Worm (Caenorhabditis elegans) whole organism, L3 larva: ENCODE measurements around the gene T23B5.6.

Experiments used
- R02D3.7 ChIP-seq: fragments of 150-350 bp; optimal IDR thresholded peaks from 2 replicates; lab custom pipeline; 2014; ENCODE audit warnings: missing biosample characterization, missing genetic modification characterization
- aly-2 ChIP-seq: fragments of 150-350 bp; optimal IDR thresholded peaks from 2 replicates; lab custom pipeline; 2014; ENCODE audit warnings: missing biosample characterization, missing genetic modification characterization
- lsy-12 ChIP-seq: sonication (generic microtip); optimal IDR thresholded peaks from 2 replicates; lab custom pipeline; 2016; ENCODE audit warnings: mild to moderate bottlenecking, missing genetic modification characterization, missing compliant biosample characterization
- nhr-77 ChIP-seq: fragments of 150-350 bp; optimal IDR thresholded peaks from 2 replicates; lab custom pipeline; 2014; ENCODE audit warnings: missing biosample characterization, missing genetic modification characterization
- pqm-1 ChIP-seq: fragments of 150-350 bp; optimal IDR thresholded peaks from 2 replicates; lab custom pipeline; 2017; ENCODE audit warnings: missing biosample characterization, missing genetic modification characterization, inconsistent platforms
- sea-2 ChIP-seq: fragments of 150-350 bp; sonication (generic microtip); optimal IDR thresholded peaks from 4 replicates; lab custom pipeline; 2014; ENCODE audit warnings: missing biosample characterization, missing genetic modification reagents, missing genetic modification characterization
- tbx-2 ChIP-seq: sonication (generic microtip); optimal IDR thresholded peaks from 2 replicates; lab custom pipeline; 2016; ENCODE audit warnings: mild to moderate bottlenecking, missing genetic modification characterization, missing compliant biosample characterization
- unc-39 ChIP-seq: sonication (generic microtip); optimal IDR thresholded peaks from 4 replicates; lab custom pipeline; 2017; ENCODE audit warnings: missing biosample characterization, missing genetic modification characterization
- unc-62 ChIP-seq: fragments of 150-350 bp; sonication (generic microtip); optimal IDR thresholded peaks from 4 replicates; lab custom pipeline; 2014; ENCODE audit warnings: missing biosample characterization, missing genetic modification reagents, missing genetic modification characterization
- zag-1 ChIP-seq: fragments of 150-350 bp; optimal IDR thresholded peaks from 2 replicates; lab custom pipeline; 2014; ENCODE audit warnings: missing biosample characterization, missing genetic modification characterization

- TF ChIP-seq tbx-2, result no peak
- TF ChIP-seq zag-1 (tag; lab: Kevin White, UChicago), result no peak
- no peak for TF ChIP-seq lsy-12 (tag; lab: Kevin White, UChicago)
- TF ChIP-seq nhr-77 (tag; lab: Kevin White, UChicago), result no peak
- TF ChIP-seq sea-2 (GFP tag; lab: Kevin White, UChicago), result no peak
- no peak for TF ChIP-seq unc-62 (GFP tag; lab: Kevin White, UChicago)
- no peak for TF ChIP-seq R02D3.7 (tag; lab: Kevin White, UChicago)
- no peak for TF ChIP-seq unc-39 (tag; lab: Kevin White, UChicago)
- TF ChIP-seq aly-2, result no peak
- TF ChIP-seq pqm-1, result no peak
These were observed 36.9 kb downstream of the T23B5.6 start, which contains the start of gene vha-7 for ce11 chrIV:12640137-12640536.
